Worm (Caenorhabditis elegans): ENCODE measurements around the gene str-13.

ce11 chrV:2738174-2738573, 11.2 kb upstream of the str-13 start, which contains the start of gene srg-56:
- TF ChIP-seq pha-4 (tag; optimal IDR thresholded peaks at IDR 0.05) (no peak), pqm-1 (tag; optimal IDR thresholded peaks at IDR 0.05) (no peak), fos-1 (tag; optimal IDR thresholded peaks at IDR 0.05) (no peak), nhr-28 (tag; optimal IDR thresholded peaks at IDR 0.05) (no peak), aly-2 (tag; optimal IDR thresholded peaks at IDR 0.05) (no peak), unc-62 (GFP tag; optimal IDR thresholded peaks at IDR 0.05) (no peak), elt-2 (tag; optimal IDR thresholded peaks at IDR 0.05) (no peak), skn-1 (tag; optimal IDR thresholded peaks at IDR 0.05) (no peak), ceh-82 (tag; optimal IDR thresholded peaks at IDR 0.05) (no peak)
